Fruit fly (Drosophila melanogaster) whole organism, embryonic: ENCODE data around the gene nmo.

Experiments
- B-H1 ChIP-seq: fragments of 200-800 bp; sonication (Bioruptor generic); IDR thresholded peaks from 3 replicates; pipeline ENCODE4 v1.3.6; 2022; ENCODE audit warnings: missing biosample characterization, missing genetic modification characterization
- CG10321 ChIP-seq: fragments of 200-800 bp; sonication (Bioruptor generic); IDR thresholded peaks from 2 replicates; pipeline ENCODE4 v1.3.6; 2022; ENCODE audit warnings: missing biosample characterization, missing genetic modification characterization
- CG11504 ChIP-seq: fragments of 200-800 bp; sonication (Bioruptor generic); optimal IDR thresholded peaks from 3 replicates; lab custom pipeline; 2019; ENCODE audit warnings: missing biosample characterization, mild to moderate bottlenecking, missing genetic modification characterization, moderate library complexity
- CG12236 ChIP-seq: fragments of 200-800 bp; sonication (Bioruptor generic); optimal IDR thresholded peaks from 2 replicates; lab custom pipeline; 2016; ENCODE audit warnings: missing biosample characterization, missing genetic modification characterization
- CG12942 ChIP-seq: fragments of 200-800 bp; sonication (Bioruptor generic); optimal IDR thresholded peaks from 3 replicates; lab custom pipeline; 2016; ENCODE audit warnings: missing biosample characterization, missing genetic modification characterization
- CG13123 ChIP-seq: fragments of 200-800 bp; sonication (Bioruptor generic); optimal IDR thresholded peaks from 2 replicates; lab custom pipeline; 2016; ENCODE audit warnings: missing biosample characterization, missing genetic modification characterization
- CG13296 ChIP-seq: fragments of 200-800 bp; sonication (Bioruptor generic); optimal IDR thresholded peaks from 3 replicates; lab custom pipeline; 2018; ENCODE audit warnings: missing biosample characterization, mild to moderate bottlenecking, missing genetic modification characterization
- CG14441 ChIP-seq: fragments of 200-800 bp; sonication (Bioruptor generic); IDR thresholded peaks from 2 replicates; pipeline ENCODE4 v1.3.6; 2022; ENCODE audit warnings: missing biosample characterization, missing genetic modification characterization
- CG15514 ChIP-seq: fragments of 200-800 bp; sonication (Bioruptor generic); optimal IDR thresholded peaks from 3 replicates; lab custom pipeline; 2017; ENCODE audit warnings: missing biosample characterization, missing genetic modification characterization, mild to moderate bottlenecking, moderate library complexity, missing genetic modification reagents
- CG16815 ChIP-seq: fragments of 200-800 bp; sonication (Bioruptor generic); optimal IDR thresholded peaks from 3 replicates; lab custom pipeline; 2017; ENCODE audit warnings: missing biosample characterization, mild to moderate bottlenecking, missing genetic modification characterization
- CG17186 ChIP-seq: fragments of 200-800 bp; sonication (Bioruptor generic); optimal IDR thresholded peaks from 3 replicates; lab custom pipeline; 2017; ENCODE audit warnings: missing biosample characterization, missing genetic modification reagents, missing genetic modification characterization
- CG17802 ChIP-seq: fragments of 200-800 bp; sonication (Bioruptor generic); optimal IDR thresholded peaks from 2 replicates; lab custom pipeline; 2018; ENCODE audit warnings: missing biosample characterization, mild to moderate bottlenecking, missing genetic modification characterization, moderate library complexity
- CG1792 ChIP-seq: fragments of 200-800 bp; sonication (Bioruptor generic); optimal IDR thresholded peaks from 2 replicates; lab custom pipeline; 2016; ENCODE audit warnings: missing biosample characterization, missing genetic modification characterization
- CG18619 ChIP-seq: fragments of 200-800 bp; sonication (Bioruptor generic); optimal IDR thresholded peaks from 3 replicates; lab custom pipeline; 2017; ENCODE audit warnings: missing biosample characterization, mild to moderate bottlenecking, missing genetic modification characterization
- CG2202 ChIP-seq: fragments of 200-800 bp; sonication (Bioruptor generic); optimal IDR thresholded peaks from 2 replicates; lab custom pipeline; 2018; ENCODE audit warnings: missing biosample characterization, mild to moderate bottlenecking, missing genetic modification characterization
- CG2875 ChIP-seq: fragments of 200-800 bp; sonication (Bioruptor generic); optimal IDR thresholded peaks from 2 replicates; lab custom pipeline; 2017; ENCODE audit warnings: missing biosample characterization, mild to moderate bottlenecking, missing genetic modification characterization, missing genetic modification reagents
- CG30403 ChIP-seq: fragments of 200-800 bp; sonication (Bioruptor generic); optimal IDR thresholded peaks from 3 replicates; lab custom pipeline; 2016; ENCODE audit warnings: missing biosample characterization, missing genetic modification characterization
- CG30431 ChIP-seq: fragments of 200-800 bp; sonication (Bioruptor generic); optimal IDR thresholded peaks from 2 replicates; lab custom pipeline; 2017; ENCODE audit warnings: missing biosample characterization, missing genetic modification characterization
- CG32772 ChIP-seq: fragments of 200-800 bp; sonication (Bioruptor generic); IDR thresholded peaks from 2 replicates; pipeline ENCODE4 v1.3.6; 2022; ENCODE audit warnings: missing biosample characterization, missing genetic modification characterization
- CG3407 ChIP-seq: fragments of 200-800 bp; sonication (Bioruptor generic); optimal IDR thresholded peaks from 2 replicates; lab custom pipeline; 2018; ENCODE audit warnings: missing biosample characterization, mild to moderate bottlenecking, missing genetic modification characterization
- CG43689 ChIP-seq: fragments of 200-800 bp; sonication (Bioruptor generic); IDR thresholded peaks from 2 replicates; pipeline ENCODE4 v1.3.6; 2022; ENCODE audit warnings: missing biosample characterization, missing genetic modification characterization
- CG5953 ChIP-seq: fragments of 200-800 bp; sonication (Bioruptor generic); IDR thresholded peaks from 2 replicates; pipeline ENCODE4 v1.3.6; 2022; ENCODE audit warnings: missing biosample characterization, missing genetic modification characterization
- CG6254 ChIP-seq: fragments of 200-800 bp; sonication (Bioruptor generic); optimal IDR thresholded peaks from 3 replicates; lab custom pipeline; 2017; ENCODE audit warnings: mild to moderate bottlenecking, missing biosample characterization, missing genetic modification reagents, missing genetic modification characterization
- CG8281 ChIP-seq: fragments of 200-800 bp; sonication (Bioruptor generic); optimal IDR thresholded peaks from 2 replicates; lab custom pipeline; 2018; ENCODE audit warnings: missing biosample characterization, mild to moderate bottlenecking, missing genetic modification characterization, moderate library complexity
- CG9932 ChIP-seq: fragments of 200-800 bp; sonication (Bioruptor generic); IDR thresholded peaks from 2 replicates; pipeline ENCODE4 v1.3.6; 2022; ENCODE audit warnings: missing biosample characterization, missing genetic modification characterization
- CTCF ChIP-seq: fragments of 200-800 bp; sonication (Bioruptor generic); optimal IDR thresholded peaks from 2 replicates; lab custom pipeline; 2017; ENCODE audit warnings: missing biosample characterization, mild to moderate bottlenecking, missing genetic modification characterization, moderate library complexity
- Dfd ChIP-seq, 2 experiments: fragments of >200 bp; optimal IDR thresholded peaks; 2 replicates each; lab custom pipeline; 2017; ENCODE audit warnings: missing biosample characterization in 2 of 2, missing genetic modification characterization in 2 of 2
- HLH54F ChIP-seq: fragments of 200-800 bp; sonication (Bioruptor generic); optimal IDR thresholded peaks from 3 replicates; lab custom pipeline; 2016; ENCODE audit warnings: missing biosample characterization, missing genetic modification characterization
- Hey ChIP-seq: fragments of 200-800 bp; sonication (Bioruptor generic); optimal IDR thresholded peaks from 3 replicates; lab custom pipeline; 2018; ENCODE audit warnings: missing biosample characterization, mild to moderate bottlenecking, missing genetic modification characterization
- Hmr ChIP-seq: fragments of 200-800 bp; sonication (Bioruptor generic); optimal IDR thresholded peaks from 3 replicates; lab custom pipeline; 2017; ENCODE audit warnings: mild to moderate bottlenecking, missing biosample characterization, missing genetic modification reagents, missing genetic modification characterization
- MTF-1 ChIP-seq: fragments of 200-800 bp; sonication (Bioruptor generic); optimal IDR thresholded peaks from 2 replicates; lab custom pipeline; 2018; ENCODE audit warnings: missing biosample characterization, mild to moderate bottlenecking, missing genetic modification characterization, borderline replicate concordance
- Nf-YA ChIP-seq: fragments of 200-800 bp; sonication (Bioruptor generic); IDR thresholded peaks from 2 replicates; pipeline ENCODE4 v1.3.6; 2022; ENCODE audit warnings: missing biosample characterization, missing genetic modification characterization
- Nf-YB ChIP-seq: fragments of 200-800 bp; sonication (Bioruptor generic); optimal IDR thresholded peaks from 3 replicates; lab custom pipeline; 2019; ENCODE audit warnings: missing biosample characterization, mild to moderate bottlenecking, missing genetic modification characterization, moderate library complexity
- az2 ChIP-seq: fragments of 200-800 bp; sonication (Bioruptor generic); optimal IDR thresholded peaks from 3 replicates; lab custom pipeline; 2016; ENCODE audit warnings: missing biosample characterization, missing genetic modification characterization
- cad ChIP-seq: fragments of >200 bp; optimal IDR thresholded peaks from 2 replicates; lab custom pipeline; 2017; ENCODE audit warnings: missing biosample characterization, missing genetic modification characterization
- croc ChIP-seq: fragments of 200-800 bp; sonication (Bioruptor generic); conservative IDR thresholded peaks from 3 replicates; pipeline ENCODE4 v1.3.6; 2022; ENCODE audit warnings: missing biosample characterization, missing genetic modification characterization
- danr ChIP-seq: fragments of 200-800 bp; sonication (Bioruptor generic); IDR thresholded peaks from 2 replicates; pipeline ENCODE4 v1.3.6; 2022; ENCODE audit warnings: missing biosample characterization, missing genetic modification characterization
- dpn ChIP-seq, 2 experiments: fragments of 200-800 bp; sonication (Bioruptor generic); optimal IDR thresholded peaks; 3 replicates each; lab custom pipeline; 2016; ENCODE audit warnings: missing biosample characterization in 2 of 2, missing genetic modification characterization in 2 of 2
- ems ChIP-seq: fragments of 200-800 bp; sonication (Bioruptor generic); optimal IDR thresholded peaks from 3 replicates; lab custom pipeline; 2016; ENCODE audit warnings: missing biosample characterization, missing genetic modification characterization
- esg ChIP-seq: fragments of 200-800 bp; sonication (Bioruptor generic); conservative IDR thresholded peaks from 2 replicates; pipeline ENCODE4 v1.3.6; 2022; ENCODE audit warnings: missing biosample characterization, missing genetic modification characterization
- grn ChIP-seq: fragments of 200-800 bp; sonication (Bioruptor generic); optimal IDR thresholded peaks from 3 replicates; lab custom pipeline; 2017; ENCODE audit warnings: missing biosample characterization, missing genetic modification characterization
- h ChIP-seq: fragments of >200 bp; optimal IDR thresholded peaks from 2 replicates; lab custom pipeline; 2017
- lab ChIP-seq: fragments of 200-800 bp; sonication (Bioruptor generic); optimal IDR thresholded peaks from 3 replicates; lab custom pipeline; 2017; ENCODE audit warnings: missing biosample characterization, missing genetic modification characterization, mild to moderate bottlenecking, moderate library complexity, missing genetic modification reagents
- lilli ChIP-seq: fragments of 200-800 bp; sonication (Bioruptor generic); optimal IDR thresholded peaks from 3 replicates; lab custom pipeline; 2016; ENCODE audit warnings: missing biosample characterization, missing genetic modification characterization
- odd ChIP-seq: fragments of 200-800 bp; sonication (Bioruptor generic); optimal IDR thresholded peaks from 2 replicates; lab custom pipeline; 2017; ENCODE audit warnings: missing biosample characterization, mild to moderate bottlenecking, missing genetic modification characterization
- pita ChIP-seq: fragments of 200-800 bp; sonication (Bioruptor generic); optimal IDR thresholded peaks from 2 replicates; lab custom pipeline; 2017; ENCODE audit warnings: missing biosample characterization, mild to moderate bottlenecking, missing genetic modification characterization
- rib ChIP-seq: fragments of 200-800 bp; sonication (Bioruptor generic); IDR thresholded peaks from 2 replicates; pipeline ENCODE4 v1.3.6; 2022; ENCODE audit warnings: missing biosample characterization, missing genetic modification characterization
- sim ChIP-seq: fragments of 200-800 bp; sonication (Bioruptor generic); IDR thresholded peaks from 2 replicates; pipeline ENCODE4 v1.3.6; 2022; ENCODE audit warnings: missing biosample characterization, missing genetic modification characterization
- tx ChIP-seq: fragments of 200-800 bp; sonication (Bioruptor generic); optimal IDR thresholded peaks from 2 replicates; lab custom pipeline; 2016; ENCODE audit warnings: missing biosample characterization, missing genetic modification characterization
- vnd ChIP-seq: fragments of 200-800 bp; sonication (Bioruptor generic); IDR thresholded peaks from 3 replicates; pipeline ENCODE4 v1.3.6; 2022; ENCODE audit warnings: missing biosample characterization, missing genetic modification characterization; ENCODE audit not compliant: partially characterized antibody
- zfh1 ChIP-seq: fragments of 200-800 bp; sonication (Bioruptor generic); IDR thresholded peaks from 3 replicates; pipeline ENCODE4 v1.3.6; 2022; ENCODE audit warnings: missing biosample characterization, missing genetic modification characterization

The nmo gene

dm6 chr3L:8063214-8064156, 84.6 kb downstream of the nmo start, which contains the start of gene Sarm (continued):
- TF ChIP-seq CG17186 (GFP tag; lab: Kevin White, UChicago) (no peak), CG8281 (no peak), CG13123 (GFP tag; lab: Kevin White, UChicago) (no peak), MTF-1 (GFP tag; lab: Kevin White, UChicago) (no peak), tx (no peak), CG6254 (GFP tag; lab: Kevin White, UChicago) (peak; percentile 13), Nf-YB (GFP tag; lab: Kevin White, UChicago) (peak; percentile 45), CG16815 (GFP tag; lab: Kevin White, UChicago) (peak; percentile 16), CG30403 (GFP tag; lab: Kevin White, UChicago) (peak; percentile 63), lilli (GFP tag; lab: Kevin White, UChicago) (peak; percentile 52), Dfd (GFP tag; optimal IDR thresholded peaks at IDR 0.05; lab: Kevin White, UChicago) (no peak), CG3407 (no peak), esg (no peak), CG2202 (tag; lab: Kevin White, UChicago) (no peak), sim (no peak), CG13296 (peak; percentile 57), CG32772 (GFP tag; lab: Robert Waterston, UW) (no peak), croc (GFP tag; lab: Robert Waterston, UW) (no peak), danr (GFP tag; lab: Robert Waterston, UW) (no peak), CG18619 (GFP tag; lab: Kevin White, UChicago) (peak; percentile 43), B-H1 (no peak; the same call in 2 of the 3 replicates), CG14441 (GFP tag; lab: Robert Waterston, UW) (no peak), HLH54F (GFP tag; lab: Kevin White, UChicago) (peak; percentile 23), pita (GFP tag; lab: Kevin White, UChicago) (no peak), CG30431 (GFP tag; lab: Kevin White, UChicago) (no peak), CG43689 (GFP tag; lab: Robert Waterston, UW) (no peak), CG9932 (GFP tag; lab: Robert Waterston, UW) (no peak), CG5953 (GFP tag; lab: Robert Waterston, UW) (no peak), az2 (GFP tag; lab: Kevin White, UChicago) (peak; percentile 28), CG12236 (GFP tag; lab: Kevin White, UChicago) (no peak), zfh1 (no peak), CG10321 (GFP tag; lab: Robert Waterston, UW) (no peak), CTCF (GFP tag; lab: Kevin White, UChicago) (no peak), ems (GFP tag; lab: Kevin White, UChicago) (no peak), Nf-YA (no peak), CG11504 (tag; lab: Kevin White, UChicago) (peak; percentile 73), h (no peak), vnd (GFP tag; lab: Robert Waterston, UW) (no peak), odd (GFP tag; lab: Kevin White, UChicago) (peak; percentile 53), Hmr (GFP tag; lab: Kevin White, UChicago) (peak; percentile 64), dpn (GFP tag; optimal IDR thresholded peaks at IDR 0.05; lab: Kevin White, UChicago) (peak; percentile 20 to 40), rib (GFP tag; lab: Robert Waterston, UW) (no peak), CG12942 (GFP tag; lab: Kevin White, UChicago) (no peak), CG1792 (GFP tag; lab: Kevin White, UChicago) (no peak), lab (GFP tag; lab: Kevin White, UChicago) (peak; percentile 64), CG15514 (GFP tag; lab: Kevin White, UChicago) (peak; percentile 32), CG2875 (GFP tag; lab: Kevin White, UChicago) (peak; percentile 34), Hey (tag; lab: Kevin White, UChicago) (no peak), cad (GFP tag; lab: Kevin White, UChicago) (no peak), grn (no peak), CG17802 (tag; lab: Kevin White, UChicago) (no peak)
